Fruit fly (Drosophila melanogaster) whole organism, wandering third instar larva: ENCODE results near the gene Sox21a.

Source experiments
- CG32264 ChIP-seq: fragments of 200-800 bp; sonication (Bioruptor generic); optimal IDR thresholded peaks from 2 replicates; lab custom pipeline; 2016; ENCODE audit warnings: missing biosample characterization, missing genetic modification characterization
- CrebA ChIP-seq: fragments of 200-800 bp; sonication (Bioruptor generic); optimal IDR thresholded peaks from 2 replicates; lab custom pipeline; 2016; ENCODE audit warnings: missing biosample characterization, mild to moderate bottlenecking, missing genetic modification characterization, borderline replicate concordance
- Dfd ChIP-seq: fragments of >200 bp; optimal IDR thresholded peaks from 2 replicates; lab custom pipeline; 2017; ENCODE audit warnings: missing biosample characterization, missing genetic modification characterization
- Dif ChIP-seq: fragments of 200-275, 200-300 bp; sonication (Bioruptor generic); optimal IDR thresholded peaks from 2 replicates; lab custom pipeline; 2018; ENCODE audit warnings: missing biosample characterization, missing genetic modification characterization; ENCODE audit not compliant: partially characterized antibody
- GATAd ChIP-seq: sonication (Bioruptor generic); optimal IDR thresholded peaks from 2 replicates; lab custom pipeline; 2016; ENCODE audit warnings: missing biosample characterization, missing genetic modification characterization
- HLH106 ChIP-seq: fragments of 200-800 bp; optimal IDR thresholded peaks from 3 replicates; lab custom pipeline; 2019; ENCODE audit warnings: missing biosample characterization, mild to moderate bottlenecking, missing genetic modification characterization, moderate library complexity
- Hnf4 ChIP-seq: fragments of 200-800 bp; sonication (Bioruptor generic); optimal IDR thresholded peaks from 2 replicates; lab custom pipeline; 2016; ENCODE audit warnings: missing biosample characterization, mild to moderate bottlenecking, missing genetic modification characterization
- Hr78 ChIP-seq: fragments of >200 bp; optimal IDR thresholded peaks from 2 replicates; lab custom pipeline; 2017; ENCODE audit warnings: missing biosample characterization, missing genetic modification characterization
- Jra ChIP-seq: sonication (Bioruptor generic); optimal IDR thresholded peaks from 2 replicates; lab custom pipeline; 2016; ENCODE audit warnings: missing biosample characterization, missing genetic modification characterization
- Myc ChIP-seq: fragments of >200 bp; optimal IDR thresholded peaks from 2 replicates; lab custom pipeline; 2017
- N ChIP-seq: fragments of >200 bp; optimal IDR thresholded peaks from 2 replicates; lab custom pipeline; 2018; ENCODE audit warnings: missing biosample characterization, missing external identifiers, missing genetic modification characterization
- Rel ChIP-seq, 2 experiments: fragments of 200-800 bp; sonication (Bioruptor generic) in 1 of 2; optimal IDR thresholded peaks; 2 replicates in 1 of 2; 3 replicates in 1 of 2; lab custom pipeline; 2016 to 2019; ENCODE audit warnings: mild to moderate bottlenecking in 2 of 2, missing biosample characterization in 2 of 2, missing genetic modification characterization in 2 of 2, moderate library complexity in 1 of 2
- Sp1 ChIP-seq: fragments of 200-800 bp; sonication (Bioruptor generic); optimal IDR thresholded peaks from 3 replicates; lab custom pipeline; 2019; ENCODE audit warnings: missing biosample characterization, mild to moderate bottlenecking, missing genetic modification characterization, moderate library complexity
- Vsx2 ChIP-seq: fragments of 200-300, 225-300 bp; sonication (Bioruptor generic); optimal IDR thresholded peaks from 2 replicates; lab custom pipeline; 2018; ENCODE audit warnings: missing biosample characterization, missing genetic modification characterization; ENCODE audit not compliant: partially characterized antibody
- br ChIP-seq: fragments of 200-800 bp; sonication (Bioruptor generic); optimal IDR thresholded peaks from 2 replicates; lab custom pipeline; 2016; ENCODE audit warnings: missing biosample characterization, missing genetic modification characterization
- dmrt93B ChIP-seq: fragments of 200-800 bp; sonication (Bioruptor generic); optimal IDR thresholded peaks from 2 replicates; lab custom pipeline; 2018; ENCODE audit warnings: missing biosample characterization, mild to moderate bottlenecking, missing genetic modification characterization
- dsf ChIP-seq: sonication (Bioruptor generic); optimal IDR thresholded peaks from 2 replicates; lab custom pipeline; 2016; ENCODE audit warnings: missing biosample characterization, missing genetic modification characterization, borderline replicate concordance
- foxo ChIP-seq, 2 experiments: fragments of 200-800 bp; sonication (Bioruptor generic); optimal IDR thresholded peaks; 2 replicates in 1 of 2; 3 replicates in 1 of 2; lab custom pipeline; 2016 to 2017; ENCODE audit warnings: missing biosample characterization in 2 of 2, missing genetic modification characterization in 2 of 2
- fru ChIP-seq: fragments of 200-800 bp; sonication (Bioruptor generic); optimal IDR thresholded peaks from 3 replicates; lab custom pipeline; 2016; ENCODE audit warnings: missing biosample characterization, mild to moderate bottlenecking, missing genetic modification characterization
- h ChIP-seq: fragments of 200-800 bp; sonication (Bioruptor generic); optimal IDR thresholded peaks from 3 replicates; lab custom pipeline; 2016; ENCODE audit warnings: missing biosample characterization, mild to moderate bottlenecking, missing genetic modification characterization
- jim ChIP-seq: fragments of 175-275, 200-325 bp; sonication (Bioruptor generic); optimal IDR thresholded peaks from 2 replicates; lab custom pipeline; 2016; ENCODE audit warnings: missing biosample characterization, mild to moderate bottlenecking, missing genetic modification characterization
- lola ChIP-seq: fragments of >200 bp; optimal IDR thresholded peaks from 2 replicates; lab custom pipeline; 2017; ENCODE audit warnings: missing biosample characterization, missing genetic modification characterization
- psq ChIP-seq: fragments of 200-800 bp; sonication (Bioruptor generic); optimal IDR thresholded peaks from 3 replicates; lab custom pipeline; 2017; ENCODE audit warnings: missing biosample characterization, mild to moderate bottlenecking, missing genetic modification characterization, moderate library complexity
- rgr ChIP-seq: fragments of 200-800 bp; sonication (Bioruptor generic); optimal IDR thresholded peaks from 3 replicates; lab custom pipeline; 2016; ENCODE audit warnings: missing biosample characterization, mild to moderate bottlenecking, missing genetic modification characterization
- sage ChIP-seq: fragments of 200-800 bp; sonication (Bioruptor generic); optimal IDR thresholded peaks from 2 replicates; lab custom pipeline; 2016; ENCODE audit warnings: missing biosample characterization, mild to moderate bottlenecking, missing genetic modification characterization
- sv ChIP-seq: fragments of 200-800 bp; sonication (Bioruptor generic); optimal IDR thresholded peaks from 3 replicates; lab custom pipeline; 2016; ENCODE audit warnings: missing biosample characterization, missing genetic modification characterization

Sox21a gene

dm6 chr3L:14083283-14083682 lies 24.6 kb downstream of the Sox21a start, which contains the start of gene CG8100 (continued):
- TF ChIP-seq Sp1, result peak; percentile 65
- peak; percentile 48 for TF ChIP-seq Hnf4 (GFP tag; lab: Kevin White, UChicago)
- peak; percentile 84 for TF ChIP-seq h (GFP tag; lab: Kevin White, UChicago)
- TF ChIP-seq Jra, result no peak
- no peak for TF ChIP-seq Hr78 (GFP tag; lab: Kevin White, UChicago)
- peak in 1 of 2 experiments; percentile 72 for TF ChIP-seq foxo (GFP tag; optimal IDR thresholded peaks at IDR 0.05; lab: Kevin White, UChicago)

- TF ChIP-seq Myc (lab: Kevin White, UChicago) (no peak), foxo (GFP tag; optimal IDR thresholded peaks at IDR 0.05; lab: Kevin White, UChicago) (peak in 1 of 2 experiments; percentile 9), HLH106 (tag; lab: Kevin White, UChicago) (peak; percentile 58)
Observed at dm6 chr3L:14079224-14079623, 28.7 kb downstream of the Sox21a start.

dm6 chr3L:14078227-14078626 lies 29.7 kb downstream of the Sox21a start:
- TF ChIP-seq dmrt93B (GFP tag; lab: Kevin White, UChicago), result no peak
- no peak for TF ChIP-seq Sp1
- TF ChIP-seq Rel (GFP tag; optimal IDR thresholded peaks at IDR 0.05; lab: Kevin White, UChicago), result no peak
- TF ChIP-seq Rel (tag; optimal IDR thresholded peaks at IDR 0.05; lab: Kevin White, UChicago), result no peak
- TF ChIP-seq sv, result no peak
- TF ChIP-seq Dfd, result no peak
- no peak for TF ChIP-seq Hnf4 (GFP tag; lab: Kevin White, UChicago)
- no peak for TF ChIP-seq CrebA (GFP tag; lab: Kevin White, UChicago)
- TF ChIP-seq rgr (GFP tag; lab: Kevin White, UChicago), result no peak
- no peak for TF ChIP-seq Dif (GFP tag; lab: Kevin White, UChicago)
- TF ChIP-seq Vsx2, result no peak

- TF ChIP-seq GATAd (no peak), Rel (GFP tag; optimal IDR thresholded peaks at IDR 0.05; lab: Kevin White, UChicago) (no peak), Rel (tag; optimal IDR thresholded peaks at IDR 0.05; lab: Kevin White, UChicago) (no peak)
Observed at dm6 chr3L:14076559-14076958, 31.4 kb downstream of the Sox21a start.

dm6 chr3L:14075472-14075871 lies 32.4 kb downstream of the Sox21a start, which contains the start of gene btl:
Gene btl, plus strand, starts transcription at chr3L:14075772.
- TF ChIP-seq lola (no peak), Jra (no peak), Hr78 (GFP tag; lab: Kevin White, UChicago) (no peak)
- TF ChIP-seq, all 38 proteins: peak for 0

- TF ChIP-seq CrebA (GFP tag; lab: Kevin White, UChicago) (peak; percentile 13), h (GFP tag; lab: Kevin White, UChicago) (no peak), Myc (lab: Kevin White, UChicago) (peak; percentile 72), sage (GFP tag; lab: Kevin White, UChicago) (peak; percentile 2)
Observed at dm6 chr3L:14071621-14072020, 36.3 kb downstream of the Sox21a start, which contains the start of gene Pex1. Gene Pex1, plus strand, starts transcription at chr3L:14071892.

- TF ChIP-seq br (no peak), jim (no peak), Rel (GFP tag; optimal IDR thresholded peaks at IDR 0.05; lab: Kevin White, UChicago) (no peak), Rel (tag; optimal IDR thresholded peaks at IDR 0.05; lab: Kevin White, UChicago) (no peak), CG32264 (no peak), N (GFP tag; lab: Kevin White, UChicago) (no peak), fru (no peak), psq (GFP tag; lab: Kevin White, UChicago) (no peak), dsf (GFP tag; lab: Kevin White, UChicago) (no peak)
Observed at dm6 chr3L:14064065-14064414, 43.9 kb downstream of the Sox21a start.
